Worm (Caenorhabditis elegans) whole organism, L4 larva: ENCODE measurements around the gene nlp-30.

Experiments
- F26F4.8 ChIP-seq: fragments of 200-800 bp; sonication (Bioruptor generic); conservative IDR thresholded peaks from 2 replicates; pipeline ENCODE4 v1.3.6; 2022; ENCODE audit warnings: missing genetic modification characterization, missing compliant biosample characterization
- R02D3.7 ChIP-seq: fragments of 150-350 bp; sonication (generic microtip); optimal IDR thresholded peaks from 3 replicates; lab custom pipeline; 2014; ENCODE audit warnings: missing biosample characterization, missing genetic modification characterization
- Y105C5A.15 ChIP-seq: fragments of 200-800 bp; sonication (Bioruptor generic); IDR thresholded peaks from 2 replicates; pipeline ENCODE4 v1.3.6; 2022; ENCODE audit warnings: missing genetic modification characterization, missing compliant biosample characterization
- Y5F2A.4 ChIP-seq: fragments of 200-800 bp; sonication (Bioruptor generic); optimal IDR thresholded peaks from 2 replicates; lab custom pipeline; 2018; ENCODE audit warnings: mild to moderate bottlenecking, missing genetic modification characterization, missing compliant biosample characterization
- ZK546.5 ChIP-seq, 2 experiments: sonication (generic microtip); optimal IDR thresholded peaks; 2 replicates each; lab custom pipeline; 2017; ENCODE audit warnings: missing biosample characterization in 2 of 2, missing genetic modification characterization in 2 of 2
- aha-1 ChIP-seq: fragments of 150-350 bp; peaks from one replicate; lab custom pipeline; 2014; ENCODE audit warnings: missing biosample characterization, missing genetic modification characterization
- aly-2 ChIP-seq: sonication (generic microtip); optimal IDR thresholded peaks from 2 replicates; lab custom pipeline; 2018; ENCODE audit warnings: missing biosample characterization, missing genetic modification characterization
- cey-2 ChIP-seq: sonication (generic microtip); optimal IDR thresholded peaks from 3 replicates; lab custom pipeline; 2017; ENCODE audit warnings: missing genetic modification characterization, mild to moderate bottlenecking, missing compliant biosample characterization, antibody characterized with exemption, borderline replicate concordance; ENCODE audit not compliant: insufficient read depth
- daf-16 ChIP-seq, 3 experiments: sonication (generic microtip); optimal IDR thresholded peaks; 2 replicates each; lab custom pipeline; 2016 to 2017; ENCODE audit warnings: missing genetic modification characterization in 3 of 3, missing genetic modification reagents in 3 of 3, mild to moderate bottlenecking in 2 of 3, missing compliant biosample characterization in 2 of 3, missing biosample characterization in 1 of 3, moderate library complexity in 1 of 3
- daf-8 ChIP-seq: fragments of 200-800 bp; sonication (Bioruptor generic); IDR thresholded peaks from 2 replicates; pipeline ENCODE4 v1.3.6; 2022; ENCODE audit warnings: missing genetic modification characterization, missing compliant biosample characterization
- dpl-1 ChIP-seq: fragments of 150-350 bp; optimal IDR thresholded peaks from 2 replicates; lab custom pipeline; 2014; ENCODE audit warnings: missing biosample characterization, missing genetic modification reagents, missing genetic modification characterization
- duxl-1 ChIP-seq: sonication (generic microtip); optimal IDR thresholded peaks from 2 replicates; lab custom pipeline; 2016; ENCODE audit warnings: mild to moderate bottlenecking, missing genetic modification characterization, moderate library complexity, missing compliant biosample characterization; ENCODE audit not compliant: poor library complexity
- egl-43 ChIP-seq: fragments of 200-800 bp; sonication (Bioruptor generic); IDR thresholded peaks from 2 replicates; pipeline ENCODE4 v1.3.6; 2022; ENCODE audit warnings: missing genetic modification reagents, missing genetic modification characterization, missing compliant biosample characterization
- gei-8 ChIP-seq: fragments of 200-800 bp; sonication (Bioruptor generic); optimal IDR thresholded peaks from 2 replicates; lab custom pipeline; 2018; ENCODE audit warnings: mild to moderate bottlenecking, missing genetic modification characterization, missing compliant biosample characterization
- hif-1 ChIP-seq, 2 experiments: sonication (generic microtip); optimal IDR thresholded peaks; 2 replicates each; lab custom pipeline; 2016 to 2017; ENCODE audit warnings: missing compliant biosample characterization in 2 of 2, missing genetic modification characterization in 2 of 2, missing genetic modification reagents in 2 of 2, missing genotype in 2 of 2, mild to moderate bottlenecking in 1 of 2
- hlh-11 ChIP-seq: fragments of 200-800 bp; sonication (Bioruptor generic); optimal IDR thresholded peaks from 2 replicates; lab custom pipeline; 2018; ENCODE audit warnings: mild to moderate bottlenecking, missing genetic modification characterization, missing compliant biosample characterization
- hlh-30 ChIP-seq: sonication (generic microtip); optimal IDR thresholded peaks from 2 replicates; lab custom pipeline; 2017; ENCODE audit warnings: antibody characterized with exemption, mild to moderate bottlenecking, missing genetic modification characterization, missing compliant biosample characterization; ENCODE audit not compliant: insufficient read depth
- lin-38 ChIP-seq: fragments of 200-800 bp; sonication (Bioruptor generic); IDR thresholded peaks from 2 replicates; pipeline ENCODE4 v1.3.6; 2022; ENCODE audit warnings: missing genetic modification reagents, missing genetic modification characterization, missing compliant biosample characterization
- lir-3 ChIP-seq: sonication (generic microtip); optimal IDR thresholded peaks from 2 replicates; lab custom pipeline; 2016; ENCODE audit warnings: mild to moderate bottlenecking, missing genetic modification characterization, missing compliant biosample characterization
- mdl-1 ChIP-seq, 2 experiments: fragments of 150-350 bp in 1 of 2; sonication (generic microtip) in 1 of 2; optimal IDR thresholded peaks; 2 replicates each; lab custom pipeline; 2014 to 2017; ENCODE audit warnings: missing biosample characterization in 2 of 2, missing genetic modification characterization in 2 of 2
- mes-2 ChIP-seq: sonication (generic microtip); optimal IDR thresholded peaks from 2 replicates; lab custom pipeline; 2016; ENCODE audit warnings: missing genotype, mild to moderate bottlenecking, missing genetic modification characterization, missing compliant biosample characterization; ENCODE audit not compliant: poor library complexity, severe bottlenecking
- mxl-3 ChIP-seq: fragments of 200-800 bp; sonication (Bioruptor generic); optimal IDR thresholded peaks from 2 replicates; lab custom pipeline; 2018; ENCODE audit warnings: mild to moderate bottlenecking, missing genetic modification characterization, missing compliant biosample characterization
- nhr-11 ChIP-seq: fragments of 150-350 bp; optimal IDR thresholded peaks from 2 replicates; lab custom pipeline; 2014; ENCODE audit warnings: missing biosample characterization, missing genetic modification characterization
- nhr-111 ChIP-seq: fragments of 200-800 bp; sonication (Bioruptor generic); optimal IDR thresholded peaks from 2 replicates; lab custom pipeline; 2018; ENCODE audit warnings: mild to moderate bottlenecking, missing genetic modification characterization, missing compliant biosample characterization
- nhr-237 ChIP-seq: sonication (generic microtip); optimal IDR thresholded peaks from 2 replicates; lab custom pipeline; 2017; ENCODE audit warnings: missing biosample characterization, missing genetic modification characterization
- nhr-28 ChIP-seq: fragments of 150-350 bp; optimal IDR thresholded peaks from 2 replicates; lab custom pipeline; 2014; ENCODE audit warnings: missing biosample characterization, missing genetic modification characterization
- nhr-41 ChIP-seq: fragments of 200-800 bp; sonication (Bioruptor generic); IDR thresholded peaks from 2 replicates; pipeline ENCODE4 v1.3.6; 2022; ENCODE audit warnings: missing genetic modification reagents, missing genetic modification characterization, missing compliant biosample characterization
- nhr-48 ChIP-seq: sonication (generic microtip); optimal IDR thresholded peaks from 2 replicates; lab custom pipeline; 2016; ENCODE audit warnings: mild to moderate bottlenecking, missing genetic modification characterization, missing compliant biosample characterization
- nhr-6 ChIP-seq: fragments of 150-350 bp; optimal IDR thresholded peaks from 2 replicates; lab custom pipeline; 2014; ENCODE audit warnings: missing biosample characterization, missing genetic modification characterization
- nhr-77 ChIP-seq: fragments of 150-350 bp; optimal IDR thresholded peaks from 2 replicates; lab custom pipeline; 2014; ENCODE audit warnings: missing biosample characterization, missing genetic modification characterization
- pha-4 ChIP-seq, 2 experiments: fragments of 150-350 bp in 1 of 2; fragments of 200-800 bp in 1 of 2; sonication (Bioruptor generic) in 1 of 2; IDR thresholded peaks in 1 of 2; optimal IDR thresholded peaks in 1 of 2; 2 replicates each; pipeline versions ENCODE4 v1.3.6 to Lab custom; 2014 to 2022; ENCODE audit warnings: missing genetic modification characterization in 2 of 2, missing genetic modification reagents in 2 of 2, missing biosample characterization in 1 of 2, missing compliant biosample characterization in 1 of 2
- pqm-1 ChIP-seq: sonication (generic microtip); optimal IDR thresholded peaks from 2 replicates; lab custom pipeline; 2017; ENCODE audit warnings: missing biosample characterization, missing genetic modification characterization
- rbr-2 ChIP-seq: sonication (generic microtip); optimal IDR thresholded peaks from 2 replicates; lab custom pipeline; 2016; ENCODE audit warnings: missing genotype, missing genetic modification characterization, missing compliant biosample characterization
- saeg-2 ChIP-seq: fragments of 200-800 bp; sonication (Bioruptor generic); IDR thresholded peaks from 2 replicates; pipeline ENCODE4 v1.3.6; 2022; ENCODE audit warnings: missing genetic modification reagents, missing genetic modification characterization, missing compliant biosample characterization
- sdz-12 ChIP-seq: fragments of 200-800 bp; sonication (Bioruptor generic); optimal IDR thresholded peaks from 2 replicates; lab custom pipeline; 2018; ENCODE audit warnings: mild to moderate bottlenecking, missing genetic modification characterization, missing compliant biosample characterization
- snpc-1.2 ChIP-seq: fragments of 200-800 bp; sonication (Bioruptor generic); IDR thresholded peaks from 2 replicates; pipeline ENCODE4 v1.3.6; 2022; ENCODE audit warnings: missing genetic modification reagents, missing genetic modification characterization, missing compliant biosample characterization
- snpc-4 ChIP-seq: fragments of 150-350 bp; optimal IDR thresholded peaks from 2 replicates; lab custom pipeline; 2014; ENCODE audit warnings: missing biosample characterization, missing genetic modification characterization
- unc-39 ChIP-seq: sonication (generic microtip); optimal IDR thresholded peaks from 2 replicates; lab custom pipeline; 2017; ENCODE audit warnings: missing biosample characterization, missing genetic modification characterization
- vab-7 ChIP-seq: fragments of 200-800 bp; sonication (Bioruptor generic); IDR thresholded peaks from 2 replicates; pipeline ENCODE4 v1.3.6; 2022; ENCODE audit warnings: missing genetic modification reagents, missing genetic modification characterization, missing compliant biosample characterization
- zip-2 ChIP-seq: fragments of 150-350 bp; optimal IDR thresholded peaks from 2 replicates; lab custom pipeline; 2014; ENCODE audit warnings: missing biosample characterization, missing genetic modification characterization

Gene nlp-30

DNA sequence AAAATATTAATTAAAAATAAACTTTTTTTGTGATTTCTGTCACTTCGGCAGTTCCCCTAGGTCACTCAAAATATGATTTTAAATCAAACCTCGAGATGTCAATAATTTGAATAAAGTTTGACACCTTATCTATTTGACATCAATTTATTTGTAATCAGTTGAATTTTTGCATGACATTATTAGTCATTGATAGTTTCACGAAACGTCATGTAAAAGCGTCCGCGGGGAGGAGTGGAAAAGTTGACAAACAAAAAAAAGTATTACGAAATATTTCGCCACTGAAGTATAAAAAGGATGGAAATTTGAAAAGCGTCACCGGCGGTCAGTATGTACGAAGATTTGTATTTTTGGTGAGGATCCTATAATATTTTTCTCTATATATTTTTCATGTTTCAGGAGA is 43.0 kb downstream of the nlp-30 start, which contains the start of gene K09D9.1 (continued):
- TF ChIP-seq nhr-41 (GFP tag; lab: Robert Waterston, UW): peak; percentile 58; the same call in 1 of the 2 replicates
- peak; percentile 81 for TF ChIP-seq nhr-28
- TF ChIP-seq nhr-48 (tag; lab: Kevin White, UChicago): peak; percentile 45
- TF ChIP-seq lin-38 (GFP tag; lab: Robert Waterston, UW): no peak
- no peak for TF ChIP-seq rbr-2 (tag; lab: Kevin White, UChicago)
- TF ChIP-seq cey-2 (tag; lab: Kevin White, UChicago): no peak
- no peak for TF ChIP-seq aly-2 (tag; lab: Kevin White, UChicago)
- no peak for TF ChIP-seq snpc-1.2 (GFP tag; lab: Robert Waterston, UW)
- peak; percentile 79 for TF ChIP-seq hlh-30 (tag; lab: Kevin White, UChicago)
- TF ChIP-seq hlh-11: peak; percentile 84
- TF ChIP-seq nhr-237 (tag; lab: Kevin White, UChicago): no peak
- TF ChIP-seq lir-3: no peak
- TF ChIP-seq dpl-1 (GFP tag; lab: Kevin White, UChicago): peak; percentile 14
- no peak for TF ChIP-seq F26F4.8 (GFP tag; lab: Robert Waterston, UW)
- peak; percentile 75 for TF ChIP-seq pqm-1 (tag; lab: Kevin White, UChicago)
- TF ChIP-seq nhr-77 (tag; lab: Kevin White, UChicago): peak; percentile 86
- peak; percentile 95 for TF ChIP-seq zip-2
- TF ChIP-seq nhr-6 (tag; lab: Kevin White, UChicago): peak; percentile 17
- peak in 1 of 2 experiments; percentile 57 for TF ChIP-seq daf-16 (GFP tag; optimal IDR thresholded peaks at IDR 0.05; lab: Kevin White, UChicago)
- TF ChIP-seq daf-16 (tag; optimal IDR thresholded peaks at IDR 0.05; lab: Kevin White, UChicago): peak; percentile 95
- TF ChIP-seq unc-39: no peak
- no peak for TF ChIP-seq hif-1 (tag; optimal IDR thresholded peaks at IDR 0.05; lab: Kevin White, UChicago)
- TF ChIP-seq snpc-4 (tag; lab: Kevin White, UChicago): no peak
- TF ChIP-seq daf-8: no peak

- peak; percentile 54 for TF ChIP-seq duxl-1 (tag; lab: Kevin White, UChicago)
- no peak for TF ChIP-seq unc-39
- no peak for TF ChIP-seq saeg-2 (GFP tag; lab: Robert Waterston, UW)
- no peak for TF ChIP-seq ZK546.5 (tag; optimal IDR thresholded peaks at IDR 0.05; lab: Kevin White, UChicago)
- TF ChIP-seq aha-1 (tag; lab: Kevin White, UChicago): peak; percentile 31
- TF ChIP-seq Y5F2A.4 (GFP tag; lab: Kevin White, UChicago): no peak
- TF ChIP-seq nhr-237 (tag; lab: Kevin White, UChicago): no peak
- peak; percentile 1 for TF ChIP-seq nhr-28
- TF ChIP-seq mes-2 (tag; lab: Kevin White, UChicago): peak; percentile 31
- TF ChIP-seq hlh-30 (tag; lab: Kevin White, UChicago): peak; percentile 31
Observed at ce11 chrV:4029627-4030026, 47.8 kb downstream of the nlp-30 start.

DNA sequence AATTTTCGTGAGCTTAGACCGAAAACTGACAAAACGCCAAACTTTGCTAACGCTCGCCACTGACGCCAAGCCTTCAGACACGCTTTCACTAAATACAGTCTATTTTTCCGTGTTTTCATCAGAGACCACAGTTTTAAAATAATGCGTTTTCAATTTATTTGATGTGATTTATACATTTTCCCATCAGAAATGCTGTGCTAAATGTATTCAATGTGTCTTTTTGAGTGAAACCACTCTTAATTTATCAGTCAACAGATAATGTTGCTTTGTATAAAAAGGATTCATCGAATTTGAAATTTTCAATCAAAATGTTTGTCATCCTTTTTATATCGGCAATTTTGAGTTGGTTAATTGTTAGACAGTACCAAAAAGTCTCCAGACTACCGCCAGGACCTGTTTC is 49.5 kb downstream of the nlp-30 start, which contains the start of gene cyp-35A4:
Gene cyp-35A4 (plus strand): TSS at position 301 of the 400 bp plus-strand sequence.
- no peak for TF ChIP-seq pha-4 (GFP tag; IDR thresholded peaks at IDR 0.05; lab: Robert Waterston, UW)
- no peak for TF ChIP-seq pha-4 (tag; optimal IDR thresholded peaks at IDR 0.05; lab: Kevin White, UChicago)
- TF ChIP-seq sdz-12 (GFP tag; lab: Kevin White, UChicago): no peak
- TF ChIP-seq egl-43 (GFP tag; lab: Robert Waterston, UW): no peak
- no peak for TF ChIP-seq aha-1 (tag; lab: Kevin White, UChicago)
- TF ChIP-seq vab-7 (GFP tag; lab: Robert Waterston, UW): no peak
- no peak for TF ChIP-seq aly-2 (tag; lab: Kevin White, UChicago)
- TF ChIP-seq nhr-111: no peak
- TF ChIP-seq Y105C5A.15 (GFP tag; lab: Robert Waterston, UW): no peak
- TF ChIP-seq gei-8 (GFP tag; lab: Kevin White, UChicago): no peak
- TF ChIP-seq unc-39: no peak
- no peak for TF ChIP-seq nhr-11 (tag; lab: Kevin White, UChicago)
- no peak for TF ChIP-seq mdl-1 (tag; optimal IDR thresholded peaks at IDR 0.05; lab: Kevin White, UChicago)
- no peak for TF ChIP-seq mxl-3
- no peak for TF ChIP-seq R02D3.7 (tag; lab: Kevin White, UChicago)
